Fruit fly (Drosophila melanogaster) whole organism, embryonic: ENCODE results near the gene CG33721.

Source experiments
- ATbp ChIP-seq: fragments of 200-800 bp; sonication (Bioruptor generic); optimal IDR thresholded peaks from 2 replicates; lab custom pipeline; 2017; ENCODE audit warnings: missing biosample characterization, mild to moderate bottlenecking, missing genetic modification characterization, missing genetic modification reagents
- Atf3 ChIP-seq: fragments of 200-800 bp; sonication (Bioruptor generic); optimal IDR thresholded peaks from 3 replicates; lab custom pipeline; 2016; ENCODE audit warnings: missing biosample characterization, missing genetic modification characterization
- Atf6 ChIP-seq: fragments of 200-800 bp; sonication (Bioruptor generic); IDR thresholded peaks from 2 replicates; pipeline ENCODE4 v1.3.6; 2022; ENCODE audit warnings: missing biosample characterization, missing genetic modification characterization
- B-H2 ChIP-seq: fragments of 200-800 bp; sonication (Bioruptor generic); optimal IDR thresholded peaks from 2 replicates; lab custom pipeline; 2018; ENCODE audit warnings: missing biosample characterization, mild to moderate bottlenecking, missing genetic modification characterization
- Blimp-1 ChIP-seq: fragments of 200-800 bp; sonication (Bioruptor generic); optimal IDR thresholded peaks from 3 replicates; lab custom pipeline; 2018; ENCODE audit warnings: missing biosample characterization, missing genetic modification characterization, mild to moderate bottlenecking, moderate library complexity, missing genetic modification reagents
- CG11093 ChIP-seq: fragments of 200-800 bp; sonication (Bioruptor generic); IDR thresholded peaks from 3 replicates; pipeline ENCODE4 v1.3.6; 2022; ENCODE audit warnings: missing biosample characterization, missing genetic modification characterization
- CG11504 ChIP-seq: fragments of 200-800 bp; sonication (Bioruptor generic); optimal IDR thresholded peaks from 3 replicates; lab custom pipeline; 2019; ENCODE audit warnings: missing biosample characterization, mild to moderate bottlenecking, missing genetic modification characterization, moderate library complexity
- CG13123 ChIP-seq: fragments of 200-800 bp; sonication (Bioruptor generic); optimal IDR thresholded peaks from 2 replicates; lab custom pipeline; 2016; ENCODE audit warnings: missing biosample characterization, missing genetic modification characterization
- CG13424 ChIP-seq: fragments of 200-800 bp; sonication (Bioruptor generic); optimal IDR thresholded peaks from 2 replicates; lab custom pipeline; 2019; ENCODE audit warnings: missing biosample characterization, mild to moderate bottlenecking, missing genetic modification characterization, moderate library complexity
- CG14441 ChIP-seq: fragments of 200-800 bp; sonication (Bioruptor generic); IDR thresholded peaks from 2 replicates; pipeline ENCODE4 v1.3.6; 2022; ENCODE audit warnings: missing biosample characterization, missing genetic modification characterization
- CG15269 ChIP-seq: fragments of 200-800 bp; sonication (Bioruptor generic); optimal IDR thresholded peaks from 2 replicates; lab custom pipeline; 2018; ENCODE audit warnings: missing biosample characterization, mild to moderate bottlenecking, missing genetic modification characterization, moderate library complexity
- CG1603 ChIP-seq: fragments of 200-800 bp; sonication (Bioruptor generic); optimal IDR thresholded peaks from 2 replicates; lab custom pipeline; 2019; ENCODE audit warnings: missing biosample characterization, mild to moderate bottlenecking, missing genetic modification characterization, moderate library complexity
- CG17361 ChIP-seq: fragments of 200-800 bp; sonication (Bioruptor generic); IDR thresholded peaks from 3 replicates; pipeline ENCODE4 v1.3.6; 2022; ENCODE audit warnings: missing biosample characterization, missing genetic modification characterization
- CG2678 ChIP-seq: fragments of 200-800 bp; sonication (Bioruptor generic); optimal IDR thresholded peaks from 3 replicates; lab custom pipeline; 2019; ENCODE audit warnings: missing biosample characterization, mild to moderate bottlenecking, missing genetic modification characterization, moderate library complexity
- CG30403 ChIP-seq: fragments of 200-800 bp; sonication (Bioruptor generic); optimal IDR thresholded peaks from 3 replicates; lab custom pipeline; 2016; ENCODE audit warnings: missing biosample characterization, missing genetic modification characterization
- CG32772 ChIP-seq: fragments of 200-800 bp; sonication (Bioruptor generic); IDR thresholded peaks from 2 replicates; pipeline ENCODE4 v1.3.6; 2022; ENCODE audit warnings: missing biosample characterization, missing genetic modification characterization
- CG4360 ChIP-seq: fragments of 200-800 bp; sonication (Bioruptor generic); IDR thresholded peaks from 2 replicates; pipeline ENCODE4 v1.3.6; 2022; ENCODE audit warnings: missing biosample characterization, missing genetic modification characterization
- CG7839 ChIP-seq: fragments of 200-800 bp; sonication (Bioruptor generic); optimal IDR thresholded peaks from 3 replicates; lab custom pipeline; 2018; ENCODE audit warnings: missing biosample characterization, mild to moderate bottlenecking, missing genetic modification characterization, moderate library complexity
- CG7987 ChIP-seq: fragments of 200-800 bp; sonication (Bioruptor generic); optimal IDR thresholded peaks from 2 replicates; lab custom pipeline; 2018; ENCODE audit warnings: missing biosample characterization, mild to moderate bottlenecking, missing genetic modification characterization, moderate library complexity
- CG8388 ChIP-seq: fragments of 200-800 bp; sonication (Bioruptor generic); optimal IDR thresholded peaks from 2 replicates; lab custom pipeline; 2019; ENCODE audit warnings: missing biosample characterization, mild to moderate bottlenecking, missing genetic modification characterization, moderate library complexity
- CG8924 ChIP-seq: fragments of 200-800 bp; optimal IDR thresholded peaks from 3 replicates; lab custom pipeline; 2019; ENCODE audit warnings: missing biosample characterization, mild to moderate bottlenecking, missing genetic modification characterization, moderate library complexity
- CoRest ChIP-seq: fragments of 200-800 bp; sonication (Bioruptor generic); optimal IDR thresholded peaks from 3 replicates; lab custom pipeline; 2018; ENCODE audit warnings: missing biosample characterization, mild to moderate bottlenecking, missing genetic modification characterization, moderate library complexity
- Dbx ChIP-seq: fragments of 200-800 bp; sonication (Bioruptor generic); IDR thresholded peaks from 3 replicates; pipeline ENCODE4 v1.3.6; 2022; ENCODE audit warnings: missing biosample characterization, missing genetic modification characterization
- Eip74EF ChIP-seq, 2 experiments: fragments of 200-800 bp in 1 of 2; fragments of >200 bp in 1 of 2; sonication (Bioruptor generic) in 1 of 2; optimal IDR thresholded peaks; 2 replicates each; lab custom pipeline; 2017 to 2019; ENCODE audit warnings: missing biosample characterization in 2 of 2, missing genetic modification characterization in 2 of 2, mild to moderate bottlenecking in 1 of 2, moderate library complexity in 1 of 2
- H2.0 ChIP-seq: fragments of 200-800 bp; sonication (Bioruptor generic); IDR thresholded peaks from 2 replicates; pipeline ENCODE4 v1.3.6; 2022; ENCODE audit warnings: missing biosample characterization, missing genetic modification characterization
- HHEX ChIP-seq: fragments of 200-800 bp; sonication (Bioruptor generic); optimal IDR thresholded peaks from 3 replicates; lab custom pipeline; 2017; ENCODE audit warnings: missing biosample characterization, mild to moderate bottlenecking, missing genetic modification characterization, missing genetic modification reagents
- HLH3B ChIP-seq: fragments of 200-800 bp; sonication (Bioruptor generic); IDR thresholded peaks from 2 replicates; pipeline ENCODE4 v1.3.6; 2022; ENCODE audit warnings: missing biosample characterization, missing genetic modification characterization
- Oli ChIP-seq: fragments of 200-800 bp; sonication (Bioruptor generic); optimal IDR thresholded peaks from 2 replicates; lab custom pipeline; 2018; ENCODE audit warnings: missing biosample characterization, mild to moderate bottlenecking, missing genetic modification characterization, moderate library complexity
- Sox102F ChIP-seq: fragments of 200-800 bp; sonication (Bioruptor generic); optimal IDR thresholded peaks from 2 replicates; lab custom pipeline; 2018; ENCODE audit warnings: missing biosample characterization, mild to moderate bottlenecking, missing genetic modification characterization, moderate library complexity
- Stat92E ChIP-seq, 3 experiments: fragments of >200 bp in 2 of 3; fragments of 200-800 bp in 1 of 3; sonication (Bioruptor generic) in 1 of 3; optimal IDR thresholded peaks; 2 replicates each; lab custom pipeline; 2017 to 2019; ENCODE audit warnings: missing biosample characterization in 3 of 3, missing genetic modification characterization in 3 of 3, mild to moderate bottlenecking in 1 of 3, moderate library complexity in 1 of 3
- ci ChIP-seq: fragments of 200-800 bp; sonication (Bioruptor generic); IDR thresholded peaks from 3 replicates; pipeline ENCODE4 v1.3.6; 2022; ENCODE audit warnings: missing biosample characterization, missing genetic modification characterization
- crp ChIP-seq, 2 experiments: fragments of 200-800 bp; sonication (Bioruptor generic); optimal IDR thresholded peaks; 2 replicates in 1 of 2; 3 replicates in 1 of 2; lab custom pipeline; 2017; ENCODE audit warnings: missing biosample characterization in 2 of 2, missing genetic modification characterization in 2 of 2, mild to moderate bottlenecking in 1 of 2, moderate library complexity in 1 of 2
- lab ChIP-seq: fragments of 200-800 bp; sonication (Bioruptor generic); optimal IDR thresholded peaks from 3 replicates; lab custom pipeline; 2017; ENCODE audit warnings: missing biosample characterization, missing genetic modification characterization, mild to moderate bottlenecking, moderate library complexity, missing genetic modification reagents
- lmd ChIP-seq: fragments of 200-800 bp; sonication (Bioruptor generic); IDR thresholded peaks from 2 replicates; pipeline ENCODE4 v1.3.6; 2022; ENCODE audit warnings: missing biosample characterization, missing genetic modification characterization
- mld ChIP-seq: fragments of 200-800 bp; sonication (Bioruptor generic); IDR thresholded peaks from 3 replicates; pipeline ENCODE4 v1.3.6; 2022; ENCODE audit warnings: missing biosample characterization, missing genetic modification characterization; ENCODE audit not compliant: partially characterized antibody
- pan ChIP-seq, 4 experiments: fragments of >200 bp in 3 of 4; fragments of 200-800 bp in 1 of 4; sonication (Bioruptor generic) in 1 of 4; optimal IDR thresholded peaks in 3 of 4; IDR thresholded peaks in 1 of 4; 2 replicates each; pipeline versions ENCODE4 v1.3.6 to Lab custom; 2017 to 2022; ENCODE audit warnings: missing biosample characterization in 2 of 4, missing genetic modification characterization in 2 of 4, mixed read lengths in 1 of 4
- prd ChIP-seq, 3 experiments: fragments of >200 bp in 2 of 3; fragments of 200-800 bp in 1 of 3; sonication (Bioruptor generic) in 1 of 3; optimal IDR thresholded peaks in 2 of 3; IDR thresholded peaks in 1 of 3; 2 replicates in 2 of 3; 3 replicates in 1 of 3; pipeline versions ENCODE4 v1.3.6 to Lab custom; 2017 to 2022; ENCODE audit warnings: missing biosample characterization in 1 of 3, missing genetic modification characterization in 1 of 3
- sisA ChIP-seq: fragments of 200-800 bp; sonication (Bioruptor generic); IDR thresholded peaks from 2 replicates; pipeline ENCODE4 v1.3.6; 2022; ENCODE audit warnings: missing biosample characterization, missing genetic modification characterization
- stc ChIP-seq: fragments of 200-800 bp; sonication (Bioruptor generic); IDR thresholded peaks from 2 replicates; pipeline ENCODE4 v1.3.6; 2022; ENCODE audit warnings: missing biosample characterization, missing genetic modification characterization

Gene CG33721

dm6 chr3R:22328665-22329350 lies 2.1 kb upstream of the CG33721 start, which contains the start of gene CG7080 (continued):
- no peak for TF ChIP-seq lab (GFP tag; lab: Kevin White, UChicago)
- no peak; the same call in 1 of the 2 replicates for TF ChIP-seq Atf6 (GFP tag; lab: Robert Waterston, UW)
- peak; percentile 1 for TF ChIP-seq CG8388
- TF ChIP-seq CG11504 (tag; lab: Kevin White, UChicago) = peak; percentile 72
- TF ChIP-seq CG32772 (GFP tag; lab: Robert Waterston, UW) = 0 out of 2 replicates have a peak, but pooled peaks have one; percentile 41
- no peak for TF ChIP-seq crp (GFP tag; optimal IDR thresholded peaks at IDR 0.05; lab: Kevin White, UChicago)
- TF ChIP-seq CG11093 (GFP tag; lab: Robert Waterston, UW) = no peak
- TF ChIP-seq CG4360 (GFP tag; lab: Robert Waterston, UW) = no peak
- TF ChIP-seq prd (optimal IDR thresholded peaks at IDR 0.05; lab: Kevin White, UChicago) = no peak
- peak; percentile 25; the same call in 1 of the 3 replicates for TF ChIP-seq prd (GFP tag; IDR thresholded peaks at IDR 0.05; lab: Robert Waterston, UW)
- TF ChIP-seq CG8924 (tag; lab: Kevin White, UChicago) = no peak
- peak; percentile 48 for TF ChIP-seq CG1603
- no peak for TF ChIP-seq CG13123 (GFP tag; lab: Kevin White, UChicago)
- peak; percentile 31 for TF ChIP-seq CG2678
- TF ChIP-seq Dbx = no peak
- TF ChIP-seq lmd (GFP tag; lab: Robert Waterston, UW) = peak; percentile 31; the same call in 1 of the 2 replicates
- TF ChIP-seq Blimp-1 (GFP tag; lab: Kevin White, UChicago) = peak; percentile 21
- TF ChIP-seq Eip74EF (GFP tag; optimal IDR thresholded peaks at IDR 0.05; lab: Kevin White, UChicago) = peak in 1 of 2 experiments; percentile 12
- TF ChIP-seq CG15269 (tag; lab: Kevin White, UChicago) = peak; percentile 21
- peak; percentile 22 for TF ChIP-seq CoRest (tag; lab: Kevin White, UChicago)
- TF ChIP-seq CG7987 (GFP tag; lab: Kevin White, UChicago) = no peak
- TF ChIP-seq ATbp (GFP tag; lab: Kevin White, UChicago) = peak; percentile 38
- no peak for TF ChIP-seq Atf3 (GFP tag; lab: Kevin White, UChicago)
- TF ChIP-seq CG30403 (GFP tag; lab: Kevin White, UChicago) = peak; percentile 29
- no peak for TF ChIP-seq B-H2 (GFP tag; lab: Kevin White, UChicago)
- 0 out of 2 replicates have a peak, but pooled peaks have one; percentile 10 for TF ChIP-seq H2.0 (GFP tag; lab: Robert Waterston, UW)
- TF ChIP-seq HHEX (GFP tag; lab: Kevin White, UChicago) = no peak
- TF ChIP-seq stc (GFP tag; lab: Robert Waterston, UW) = peak; percentile 62
- no peak for TF ChIP-seq mld (GFP tag; lab: Robert Waterston, UW)
- no peak for TF ChIP-seq Stat92E (GFP tag; optimal IDR thresholded peaks at IDR 0.05; lab: Kevin White, UChicago)
- TF ChIP-seq HLH3B (GFP tag; lab: Robert Waterston, UW) = peak; percentile 27; the same call in 1 of the 2 replicates
- no peak for TF ChIP-seq pan (optimal IDR thresholded peaks at IDR 0.05; lab: Kevin White, UChicago)
- TF ChIP-seq pan (GFP tag; optimal IDR thresholded peaks at IDR 0.05 in 1 of 2, IDR thresholded peaks at IDR 0.05 in 1 of 2) = peak in 1 of 2 experiments; percentile 15
- peak; percentile 27 for TF ChIP-seq CG7839
- TF ChIP-seq CG14441 (GFP tag; lab: Robert Waterston, UW) = peak; percentile 29; the same call in 1 of the 2 replicates
- TF ChIP-seq ci (GFP tag; lab: Robert Waterston, UW) = peak; percentile 45; the same call in 1 of the 3 replicates
- TF ChIP-seq Sox102F (GFP tag; lab: Kevin White, UChicago) = peak; percentile 74
- TF ChIP-seq CG17361 (GFP tag; lab: Robert Waterston, UW) = 0 out of 3 replicates have a peak, but pooled peaks have one; percentile 32
- TF ChIP-seq sisA (GFP tag; lab: Robert Waterston, UW) = 0 out of 2 replicates have a peak, but pooled peaks have one; percentile 25
- peak; percentile 37 for TF ChIP-seq Oli (tag; lab: Kevin White, UChicago)
- peak; percentile 34 for TF ChIP-seq CG13424
